Fruit fly (Drosophila melanogaster): ENCODE measurements around the gene CG34057.

DNA sequence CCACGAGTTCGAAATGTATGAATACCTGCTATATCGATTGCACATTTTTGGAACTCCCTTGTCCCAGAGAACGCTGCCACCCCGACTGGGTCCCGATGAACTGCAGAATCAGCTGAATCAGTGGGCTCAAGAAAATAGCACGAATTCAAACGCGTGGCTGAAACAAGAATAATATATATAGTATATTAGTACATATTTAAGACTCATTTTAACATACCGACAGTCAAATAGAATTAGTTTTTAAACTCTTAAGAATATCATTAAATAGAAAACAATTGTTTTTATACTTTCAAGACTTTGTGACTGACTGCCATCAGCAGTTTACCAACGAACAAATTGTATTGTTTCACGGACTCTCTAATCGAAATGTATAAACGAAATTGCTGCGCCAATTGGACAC is at the start of gene CG34057:
- no peak for TF ChIP-seq OdsH (GFP tag; optimal IDR thresholded peaks at IDR 0.05)
- TF ChIP-seq psq (GFP tag; optimal IDR thresholded peaks at IDR 0.05): no peak
- no peak for TF ChIP-seq Jra (GFP tag; optimal IDR thresholded peaks at IDR 0.05)
- TF ChIP-seq CG32264 (GFP tag; optimal IDR thresholded peaks at IDR 0.05): no peak
- no peak for TF ChIP-seq foxo (GFP tag; optimal IDR thresholded peaks at IDR 0.05)
- TF ChIP-seq brk (GFP tag; optimal IDR thresholded peaks at IDR 0.05): no peak
- TF ChIP-seq dsf (GFP tag; optimal IDR thresholded peaks at IDR 0.05; ENCODE audit: borderline replicate concordance): no peak
- TF ChIP-seq Dfd (GFP tag; optimal IDR thresholded peaks at IDR 0.05): no peak
- TF ChIP-seq Hr78 (GFP tag; optimal IDR thresholded peaks at IDR 0.05): no peak
- no peak for TF ChIP-seq tai (GFP tag; optimal IDR thresholded peaks at IDR 0.05)

Data from whole organism, wandering third instar larva.